Worm (Caenorhabditis elegans): ENCODE data around the gene srr-10.

The srr-10 gene

DNA sequence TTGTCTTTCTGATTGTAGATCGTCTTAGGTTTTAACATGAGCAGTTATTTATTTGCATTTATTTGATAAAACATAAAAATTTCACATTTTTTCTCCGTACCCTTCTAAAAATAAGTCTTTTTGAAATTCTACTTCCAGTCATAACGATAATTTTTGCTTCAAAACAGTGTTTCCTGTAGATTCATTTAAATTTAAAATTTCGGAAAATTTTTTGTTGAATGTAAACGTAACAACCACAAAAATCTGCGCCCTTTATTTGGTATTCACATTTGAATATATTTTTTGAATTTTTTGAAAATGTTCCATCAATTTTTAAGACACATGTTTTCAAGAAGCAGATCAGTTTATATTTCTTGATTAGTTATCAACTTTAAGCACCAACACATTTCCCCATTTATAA is 10.0 kb downstream of the srr-10 start:
- no peak for TF ChIP-seq sma-3 (GFP tag; optimal IDR thresholded peaks at IDR 0.05)
- TF ChIP-seq fos-1 (tag; optimal IDR thresholded peaks at IDR 0.05): no peak
- no peak for TF ChIP-seq mdl-1 (tag; optimal IDR thresholded peaks at IDR 0.05)
- no peak for TF ChIP-seq elt-3 (tag; optimal IDR thresholded peaks at IDR 0.05)
- no peak for TF ChIP-seq nhr-21 (tag; optimal IDR thresholded peaks at IDR 0.05)
- TF ChIP-seq sem-4 (tag; optimal IDR thresholded peaks at IDR 0.05): no peak
- no peak for TF ChIP-seq aly-2 (tag; optimal IDR thresholded peaks at IDR 0.05)
- no peak for TF ChIP-seq unc-55 (GFP tag; optimal IDR thresholded peaks at IDR 0.05)
- no peak for TF ChIP-seq F13H6.1 (tag; optimal IDR thresholded peaks at IDR 0.05)
- TF ChIP-seq mbf-1 (tag; optimal IDR thresholded peaks at IDR 0.05): no peak
- no peak for TF ChIP-seq gmeb-1 (tag; optimal IDR thresholded peaks at IDR 0.05)
- TF ChIP-seq nhr-10 (tag; optimal IDR thresholded peaks at IDR 0.05): no peak
- no peak for TF ChIP-seq unc-62 (GFP tag; optimal IDR thresholded peaks at IDR 0.05)

DNA sequence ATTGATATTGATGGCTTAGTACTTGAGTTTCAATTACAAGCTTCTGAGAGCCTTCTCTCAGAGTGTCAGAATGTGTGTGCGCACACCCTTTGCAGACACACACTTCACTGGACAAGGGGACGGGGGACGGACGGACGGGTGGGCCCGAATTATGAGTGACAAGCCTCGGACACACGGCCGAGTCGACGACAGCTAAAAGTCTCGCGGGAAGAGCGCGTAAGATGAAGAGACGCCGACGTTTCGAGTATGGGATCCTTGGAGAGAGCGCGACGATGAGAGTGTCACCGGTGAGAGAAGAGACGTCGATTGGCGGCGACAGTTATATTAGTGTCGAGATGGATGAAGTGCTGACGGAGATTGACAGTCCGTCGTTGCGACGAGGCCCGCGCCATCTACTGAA is 10.5 kb downstream of the srr-10 start:
- peak; percentile 7 for TF ChIP-seq sma-9 (GFP tag; optimal IDR thresholded peaks at IDR 0.05)
- no peak for TF ChIP-seq sma-9 (tag; optimal IDR thresholded peaks at IDR 0.05)
- TF ChIP-seq F13H6.1 (tag; optimal IDR thresholded peaks at IDR 0.05): peak; percentile 14
- peak; percentile 1 for TF ChIP-seq unc-55 (GFP tag; optimal IDR thresholded peaks at IDR 0.05)
- no peak for TF ChIP-seq elt-1 (tag; optimal IDR thresholded peaks at IDR 0.05)

DNA sequence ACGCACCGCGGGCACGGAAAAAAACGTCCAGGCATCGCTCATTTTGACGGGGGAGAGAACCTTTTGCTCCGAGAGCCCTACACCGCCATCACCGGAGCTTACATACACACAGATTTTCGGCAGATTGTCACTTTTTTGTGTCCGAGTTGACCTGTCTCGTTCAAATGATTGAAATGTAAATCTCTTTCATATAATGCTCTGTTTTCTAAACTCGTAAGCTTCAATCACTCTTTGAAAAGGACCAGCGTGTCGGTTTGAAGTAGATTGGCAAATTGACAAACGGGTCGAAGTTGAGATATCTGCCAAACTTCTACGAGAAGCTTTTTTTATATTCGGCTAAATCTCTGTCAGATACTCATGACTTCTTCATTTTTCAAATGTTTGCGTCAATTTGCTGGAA is 11.7 kb downstream of the srr-10 start:
- TF ChIP-seq skn-1 (tag; optimal IDR thresholded peaks at IDR 0.05) (no peak), sem-4 (tag; optimal IDR thresholded peaks at IDR 0.05) (no peak), lin-39 (tag; optimal IDR thresholded peaks at IDR 0.05) (no peak), crh-2 (tag; optimal IDR thresholded peaks at IDR 0.05) (no peak), mdl-1 (tag; optimal IDR thresholded peaks at IDR 0.05) (no peak), ceh-16 (tag; optimal IDR thresholded peaks at IDR 0.05) (no peak), ztf-4 (tag; optimal IDR thresholded peaks at IDR 0.05) (no peak), ZK546.5 (tag; optimal IDR thresholded peaks at IDR 0.05) (no peak), nhr-12 (tag; optimal IDR thresholded peaks at IDR 0.05) (no peak), sma-9 (GFP tag; optimal IDR thresholded peaks at IDR 0.05) (no peak), sma-9 (tag; optimal IDR thresholded peaks at IDR 0.05) (no peak), nhr-25 (tag; optimal IDR thresholded peaks at IDR 0.05) (no peak), nhr-129 (tag; optimal IDR thresholded peaks at IDR 0.05) (no peak), alr-1 (tag; optimal IDR thresholded peaks at IDR 0.05) (no peak), nhr-10 (tag; optimal IDR thresholded peaks at IDR 0.05) (no peak), peb-1 (tag; optimal IDR thresholded peaks at IDR 0.05) (no peak)

DNA sequence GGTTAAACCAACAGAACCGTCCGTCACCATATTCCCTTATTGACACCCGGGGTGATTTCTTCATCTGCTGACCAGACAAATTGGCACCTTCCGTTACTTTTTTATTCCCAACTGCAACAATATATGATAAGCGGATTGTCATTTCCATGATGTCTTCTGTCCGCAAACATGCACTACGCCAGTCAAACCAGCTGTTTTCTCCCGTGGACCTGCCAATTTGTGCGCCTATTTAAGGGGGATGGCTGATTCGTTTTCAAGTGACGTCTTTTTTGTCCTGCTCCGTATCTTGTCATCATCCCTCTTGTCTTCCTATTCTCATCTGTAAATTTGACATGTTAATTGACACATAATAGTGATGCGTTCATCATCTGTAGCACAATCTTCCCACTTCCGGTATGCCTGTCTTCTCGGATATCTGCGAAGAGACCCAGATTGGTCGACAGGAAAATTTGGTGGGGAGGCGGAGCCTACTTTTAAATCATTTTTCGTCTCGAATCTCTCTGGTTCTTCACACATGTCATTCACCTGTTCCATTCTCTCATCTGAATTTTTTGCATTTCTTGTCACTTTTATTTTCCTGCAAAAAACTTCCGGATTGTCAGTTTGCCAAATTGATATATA is 12.7 kb downstream of the srr-10 start:
- TF ChIP-seq lsy-2 (tag; optimal IDR thresholded peaks at IDR 0.05) (no peak), C34F6.9 (tag; optimal IDR thresholded peaks at IDR 0.05) (no peak), nhr-25 (tag; optimal IDR thresholded peaks at IDR 0.05) (no peak), ZK546.5 (tag; optimal IDR thresholded peaks at IDR 0.05) (no peak), ama-1 (optimal IDR thresholded peaks at IDR 0.05) (no peak), sma-9 (GFP tag; optimal IDR thresholded peaks at IDR 0.05) (no peak), sma-9 (tag; optimal IDR thresholded peaks at IDR 0.05) (no peak), peb-1 (tag; optimal IDR thresholded peaks at IDR 0.05) (no peak), sma-3 (GFP tag; optimal IDR thresholded peaks at IDR 0.05) (no peak), unc-39 (tag; optimal IDR thresholded peaks at IDR 0.05) (no peak), nhr-23 (tag; optimal IDR thresholded peaks at IDR 0.05) (no peak), nhr-6 (tag; optimal IDR thresholded peaks at IDR 0.05) (no peak), dmd-4 (tag; optimal IDR thresholded peaks at IDR 0.05) (no peak), alr-1 (tag; optimal IDR thresholded peaks at IDR 0.05) (no peak), elt-1 (tag; optimal IDR thresholded peaks at IDR 0.05) (no peak), ztf-1 (GFP tag; conservative IDR thresholded peaks at IDR 0.05) (no peak), mab-5 (tag; optimal IDR thresholded peaks at IDR 0.05) (no peak), zag-1 (tag; optimal IDR thresholded peaks at IDR 0.05) (no peak)

DNA sequence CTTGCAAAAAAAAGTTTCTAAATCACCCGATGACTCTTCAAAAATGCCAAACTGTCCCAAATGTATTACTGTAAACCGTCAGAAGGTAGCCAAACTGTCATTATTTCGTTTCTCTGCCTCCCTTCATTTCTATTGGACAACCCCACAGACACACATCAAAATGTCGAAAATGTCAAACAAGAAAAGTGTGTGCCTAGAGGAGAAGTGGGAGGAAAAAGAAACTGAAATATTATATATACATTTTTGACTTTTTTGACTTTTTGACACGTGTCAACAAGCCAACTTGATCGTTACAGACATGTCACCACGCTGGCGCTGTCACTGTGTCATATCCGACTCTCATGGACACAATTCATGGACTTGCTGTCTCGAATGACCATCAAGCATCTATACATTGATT is 14.3 kb downstream of the srr-10 start:
- no peak for TF ChIP-seq lin-11 (tag; optimal IDR thresholded peaks at IDR 0.05)
- no peak for TF ChIP-seq unc-62 (GFP tag; optimal IDR thresholded peaks at IDR 0.05)
- no peak for TF ChIP-seq ceh-82 (tag; optimal IDR thresholded peaks at IDR 0.05)
- TF ChIP-seq ceh-16 (tag; optimal IDR thresholded peaks at IDR 0.05): no peak
- no peak for TF ChIP-seq lin-13 (GFP tag; optimal IDR thresholded peaks at IDR 0.05)
- no peak for TF ChIP-seq snpc-4 (tag; optimal IDR thresholded peaks at IDR 0.05)
- no peak for TF ChIP-seq nhr-25 (tag; optimal IDR thresholded peaks at IDR 0.05)
- no peak for TF ChIP-seq nhr-21 (tag; optimal IDR thresholded peaks at IDR 0.05)
- TF ChIP-seq aly-2 (tag; optimal IDR thresholded peaks at IDR 0.05): no peak
- TF ChIP-seq nhr-10 (tag; optimal IDR thresholded peaks at IDR 0.05): no peak
- no peak for TF ChIP-seq unc-55 (GFP tag; optimal IDR thresholded peaks at IDR 0.05)
- no peak for TF ChIP-seq F13H6.1 (tag; optimal IDR thresholded peaks at IDR 0.05)
- TF ChIP-seq elt-1 (tag; optimal IDR thresholded peaks at IDR 0.05): no peak
- TF ChIP-seq ztf-4 (tag; optimal IDR thresholded peaks at IDR 0.05): no peak
- TF ChIP-seq alr-1 (tag; optimal IDR thresholded peaks at IDR 0.05): no peak
- TF ChIP-seq mbf-1 (tag; optimal IDR thresholded peaks at IDR 0.05): no peak
- no peak for TF ChIP-seq sma-9 (GFP tag; optimal IDR thresholded peaks at IDR 0.05)
- no peak for TF ChIP-seq sma-9 (tag; optimal IDR thresholded peaks at IDR 0.05)
- no peak for TF ChIP-seq C34F6.9 (tag; optimal IDR thresholded peaks at IDR 0.05)
- TF ChIP-seq mab-5 (tag; optimal IDR thresholded peaks at IDR 0.05): no peak

Measured in whole organism, L2 larva.